Worm (Caenorhabditis elegans): Measurements from ENCODE around the gene C03B1.1.

C03B1.1 gene

DNA sequence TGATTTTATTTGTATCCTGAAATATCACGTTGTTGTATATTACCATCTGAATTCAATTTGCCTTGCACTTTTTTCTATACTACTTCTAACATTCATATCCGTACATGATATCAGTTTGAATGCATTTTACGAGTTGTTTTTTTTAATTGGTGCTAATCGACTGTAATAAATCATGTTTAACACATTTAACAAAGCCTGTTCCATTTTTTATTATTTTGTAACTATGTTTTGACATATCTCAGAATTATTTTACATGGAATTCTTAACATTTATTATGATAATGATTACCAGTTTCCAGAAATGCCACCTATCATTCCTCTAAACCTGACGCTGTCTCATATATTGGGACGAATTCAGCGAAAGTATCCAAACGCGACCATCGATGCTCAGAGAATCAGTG lies 8.8 kb upstream of the C03B1.1 start, which contains the start of gene C03B1.3:
TSS of gene C03B1.3 (plus strand) at position 301 of the 400 bp plus-strand sequence.
- no peak for TF ChIP-seq nhr-11 (tag; optimal IDR thresholded peaks at IDR 0.05)
- no peak for TF ChIP-seq daf-19 (GFP tag; conservative IDR thresholded peaks at IDR 0.05)
- no peak for TF ChIP-seq lim-7 (GFP tag; IDR thresholded peaks at IDR 0.05)
- TF ChIP-seq daf-12 (tag; optimal IDR thresholded peaks at IDR 0.05), result no peak
- no peak for TF ChIP-seq R02D3.7 (tag; optimal IDR thresholded peaks at IDR 0.05)
- TF ChIP-seq sdz-12 (GFP tag; optimal IDR thresholded peaks at IDR 0.05), result no peak
- TF ChIP-seq T20F7.1 (GFP tag; optimal IDR thresholded peaks at IDR 0.05), result no peak
- TF ChIP-seq F10B5.3 (tag; optimal IDR thresholded peaks at IDR 0.05), result no peak
- no peak for TF ChIP-seq nhr-48 (tag; optimal IDR thresholded peaks at IDR 0.05)

DNA sequence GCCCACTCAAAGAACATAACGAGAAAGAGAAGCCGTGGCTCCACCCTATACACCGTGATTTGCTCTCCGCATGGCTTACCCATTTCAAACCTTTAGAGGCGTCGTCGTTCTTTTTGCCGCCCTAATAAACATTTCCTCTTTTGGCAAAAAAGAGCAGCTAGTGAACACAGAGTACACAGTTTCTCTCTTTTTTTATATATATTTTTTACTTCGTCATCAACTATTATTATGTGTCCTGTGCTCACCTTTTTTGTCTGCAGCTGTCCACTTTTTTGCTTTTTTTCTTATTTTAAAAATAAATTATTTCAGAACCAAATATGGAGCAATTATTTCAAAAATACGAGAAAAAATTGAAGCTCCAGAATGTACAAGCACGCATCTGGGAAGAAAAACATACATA lies 4.8 kb upstream of the C03B1.1 start, which contains the start of gene C03B1.2:
TSS of gene C03B1.2 (plus strand) at position 301 of the 400 bp plus-strand sequence.
- no peak for TF ChIP-seq nhr-28 (tag; optimal IDR thresholded peaks at IDR 0.05)

DNA sequence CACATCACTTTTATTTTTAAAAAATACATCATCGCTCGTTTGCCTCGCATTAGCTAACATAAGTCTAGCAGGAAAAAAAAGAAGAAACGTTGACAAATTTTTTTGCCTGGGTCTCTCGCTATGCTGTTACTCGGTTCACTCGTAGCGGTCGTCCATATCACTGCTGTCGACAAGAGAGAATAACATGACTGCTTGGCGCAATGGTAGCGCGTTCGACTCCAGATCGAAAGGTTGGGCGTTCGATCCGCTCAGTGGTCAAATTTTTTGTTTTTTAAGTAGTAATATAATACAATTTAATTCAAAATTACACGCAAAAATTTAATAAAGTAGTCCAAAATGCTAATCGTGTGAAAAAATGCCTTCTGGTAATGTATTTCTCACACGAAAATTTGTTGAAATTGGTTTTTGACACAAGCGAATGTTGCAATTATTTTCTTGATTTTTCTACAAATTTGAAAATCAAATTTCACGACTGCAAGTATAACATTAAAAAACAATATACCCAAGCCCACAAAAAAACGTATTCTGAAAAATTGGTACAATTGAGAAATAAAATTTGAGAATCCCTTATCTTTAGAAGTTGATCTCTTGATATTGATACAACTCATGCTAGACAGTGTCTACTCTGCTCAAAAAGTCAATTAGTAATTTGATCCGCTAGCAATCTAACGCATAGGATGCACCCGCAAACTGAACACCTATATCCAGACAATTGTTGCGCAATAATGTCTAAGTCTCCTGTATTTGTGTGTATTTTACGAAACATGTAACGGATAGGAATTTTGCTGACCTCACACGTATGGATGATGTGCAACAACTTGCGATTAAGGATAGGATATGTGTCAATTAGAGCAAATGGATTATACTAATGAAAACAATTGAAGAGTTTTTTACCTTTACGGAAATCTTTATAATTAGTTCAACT lies 3.1 kb upstream of the C03B1.1 start:
- TF ChIP-seq arid-1 (GFP tag; conservative IDR thresholded peaks at IDR 0.05) (no peak; the same call in 1 of the 2 replicates), madf-5 (GFP tag; IDR thresholded peaks at IDR 0.05) (peak; percentile 78 to 86; a peak in 2 of 4 replicates), madf-9 (GFP tag; conservative IDR thresholded peaks at IDR 0.05) (peak; percentile 73), Y105C5A.15 (GFP tag; IDR thresholded peaks at IDR 0.05) (peak; percentile 91), fkh-10 (GFP tag; optimal IDR thresholded peaks at IDR 0.05) (no peak), cey-2 (tag; optimal IDR thresholded peaks at IDR 0.05; ENCODE audit: borderline replicate concordance, insufficient read depth) (no peak), nhr-102 (tag; optimal IDR thresholded peaks at IDR 0.05) (no peak), D1046.2 (GFP tag; IDR thresholded peaks at IDR 0.05) (peak; percentile 87), ctbp-1 (GFP tag; IDR thresholded peaks at IDR 0.05) (peak; percentile 85), ceh-28 (tag; optimal IDR thresholded peaks at IDR 0.05) (no peak), ceh-32 (tag; optimal IDR thresholded peaks at IDR 0.05; ENCODE audit: poor library complexity) (peak; percentile 39), zfp-2 (tag; optimal IDR thresholded peaks at IDR 0.05) (peak; percentile 38), unc-62 (GFP tag; optimal IDR thresholded peaks at IDR 0.05 in 1 of 2) (peak in 1 of 2 experiments; percentile 92), unc-62 (tag; optimal IDR thresholded peaks at IDR 0.05) (no peak), nhr-48 (tag; optimal IDR thresholded peaks at IDR 0.05) (peak; percentile 61), dmd-9 (GFP tag; IDR thresholded peaks at IDR 0.05) (peak; percentile 67; the same call in 1 of the 2 replicates), sdz-12 (GFP tag; optimal IDR thresholded peaks at IDR 0.05) (peak; percentile 87), T20F7.1 (GFP tag; optimal IDR thresholded peaks at IDR 0.05) (no peak), Y48G9A.11 (GFP tag; IDR thresholded peaks at IDR 0.05) (peak; percentile 51; the same call in 1 of the 2 replicates), snpc-1.2 (GFP tag; IDR thresholded peaks at IDR 0.05) (peak; percentile 83), nhr-237 (tag; optimal IDR thresholded peaks at IDR 0.05) (no peak), ztf-11 (tag; optimal IDR thresholded peaks at IDR 0.05) (no peak), nhr-77 (tag; optimal IDR thresholded peaks at IDR 0.05) (peak; percentile 26), Y75B8A.6 (GFP tag; IDR thresholded peaks at IDR 0.05) (0 out of 2 replicates have a peak, but pooled peaks have one; percentile 77), F37D6.2 (tag; optimal IDR thresholded peaks at IDR 0.05) (peak; percentile 40), zfp-3 (GFP tag; conservative IDR thresholded peaks at IDR 0.05) (peak; percentile 66), zip-11 (GFP tag; IDR thresholded peaks at IDR 0.05) (0 out of 2 replicates have a peak, but pooled peaks have one; percentile 21), lim-7 (GFP tag; IDR thresholded peaks at IDR 0.05) (no peak; the same call in 1 of the 2 replicates), nhr-42 (GFP tag; IDR thresholded peaks at IDR 0.05) (0 out of 2 replicates have a peak, but pooled peaks have one; percentile 16), tra-1 (GFP tag; IDR thresholded peaks at IDR 0.05) (peak; percentile 80; the same call in 1 of the 2 replicates), set-16 (GFP tag; IDR thresholded peaks at IDR 0.05) (no peak), T26A8.4 (GFP tag; IDR thresholded peaks at IDR 0.05) (no peak; the same call in 1 of the 2 replicates), unc-130 (GFP tag; optimal IDR thresholded peaks at IDR 0.05) (peak; percentile 45), daf-19 (GFP tag; conservative IDR thresholded peaks at IDR 0.05) (peak; percentile 86), hlh-30 (tag; optimal IDR thresholded peaks at IDR 0.05; ENCODE audit: insufficient read depth) (peak; percentile 50), ztf-7 (tag; optimal IDR thresholded peaks at IDR 0.05) (peak; percentile 15), ZK546.5 (tag; optimal IDR thresholded peaks at IDR 0.05) (no peak), aha-1 (tag) (peak; percentile 92), ZK337.2 (GFP tag; IDR thresholded peaks at IDR 0.05) (0 out of 2 replicates have a peak, but pooled peaks have one; percentile 40)

Data from whole organism, L4 larva.